Fruit fly (Drosophila melanogaster): ENCODE measurements around the gene dnk.

Gene dnk

DNA sequence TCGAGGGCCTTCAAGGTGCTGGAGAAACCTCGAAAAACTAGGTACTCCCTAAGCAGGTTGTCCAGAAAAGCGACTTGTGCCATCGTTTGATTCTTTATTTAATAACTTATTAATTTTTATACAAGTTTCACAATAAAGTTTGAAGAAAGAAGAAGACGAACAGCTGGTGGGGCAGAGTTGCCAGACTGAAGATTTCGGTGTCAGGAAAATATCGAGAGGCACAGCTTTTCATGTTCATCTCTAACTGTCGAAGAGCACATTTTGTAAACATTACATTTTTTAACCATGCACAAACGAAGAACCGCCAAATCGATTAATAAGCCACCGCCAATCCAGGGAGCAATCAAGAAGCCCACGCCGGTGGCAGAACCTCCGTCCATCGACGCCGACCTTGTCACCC is 43.1 kb downstream of the dnk start, which contains the start of the genes CG6005 and CG14286 (continued):
- peak; percentile 30 for TF ChIP-seq CG17912 (GFP tag; optimal IDR thresholded peaks at IDR 0.05)
- TF ChIP-seq Sry-δ (GFP tag; optimal IDR thresholded peaks at IDR 0.05), result peak; percentile 84
- TF ChIP-seq CG10654 (GFP tag; optimal IDR thresholded peaks at IDR 0.05), result peak; percentile 2
- TF ChIP-seq CG10209 (GFP tag; optimal IDR thresholded peaks at IDR 0.05), result peak; percentile 1
- TF ChIP-seq fru (optimal IDR thresholded peaks at IDR 0.05), result no peak
- no peak for TF ChIP-seq Asciz (GFP tag; optimal IDR thresholded peaks at IDR 0.05)
- TF ChIP-seq Mes4 (GFP tag; optimal IDR thresholded peaks at IDR 0.05), result no peak
- peak; percentile 65 for TF ChIP-seq tna (GFP tag; IDR thresholded peaks at IDR 0.05; ENCODE audit: partially characterized antibody)
- peak; percentile 17 for TF ChIP-seq CG34376 (GFP tag; optimal IDR thresholded peaks at IDR 0.05)
- TF ChIP-seq E2f2 (GFP tag; IDR thresholded peaks at IDR 0.05), result peak; percentile 77
- peak; percentile 61 to 81 for TF ChIP-seq dpn (GFP tag; optimal IDR thresholded peaks at IDR 0.05)
- peak; percentile 54 for TF ChIP-seq Hr3 (GFP tag; optimal IDR thresholded peaks at IDR 0.05)
- no peak for TF ChIP-seq sima (GFP tag; optimal IDR thresholded peaks at IDR 0.05)
- peak; percentile 46 for TF ChIP-seq stwl (tag; optimal IDR thresholded peaks at IDR 0.05)
- no peak for TF ChIP-seq dan (GFP tag; IDR thresholded peaks at IDR 0.05)
- TF ChIP-seq Gug (GFP tag; IDR thresholded peaks at IDR 0.05), result peak; percentile 84; the same call in 3 of the 4 replicates
- no peak for TF ChIP-seq yki (optimal IDR thresholded peaks at IDR 0.05)
- TF ChIP-seq Fer1 (GFP tag; optimal IDR thresholded peaks at IDR 0.05), result no peak
- TF ChIP-seq CG2199 (GFP tag; IDR thresholded peaks at IDR 0.05), result no peak
- 0 out of 2 replicates have a peak, but pooled peaks have one; percentile 30 for TF ChIP-seq CG31441 (GFP tag; IDR thresholded peaks at IDR 0.05)
- peak; percentile 62; the same call in 1 of the 2 replicates for TF ChIP-seq CG11247 (GFP tag; IDR thresholded peaks at IDR 0.05)
- TF ChIP-seq NC2α (GFP tag; optimal IDR thresholded peaks at IDR 0.05), result no peak
- TF ChIP-seq org-1 (GFP tag; optimal IDR thresholded peaks at IDR 0.05), result no peak
- TF ChIP-seq zen2 (GFP tag; IDR thresholded peaks at IDR 0.05; ENCODE audit: partially characterized antibody), result peak; percentile 21; the same call in 1 of the 3 replicates
- no peak for TF ChIP-seq gt (GFP tag; IDR thresholded peaks at IDR 0.05)
- TF ChIP-seq inv (GFP tag; IDR thresholded peaks at IDR 0.05; ENCODE audit: partially characterized antibody), result peak; percentile 57; the same call in 1 of the 2 replicates
- peak; percentile 54; the same call in 1 of the 2 replicates for TF ChIP-seq CG6272 (GFP tag; IDR thresholded peaks at IDR 0.05)
- TF ChIP-seq dati (GFP tag; IDR thresholded peaks at IDR 0.05), result 0 out of 2 replicates have a peak, but pooled peaks have one; percentile 50
- peak; percentile 62; the same call in 1 of the 3 replicates for TF ChIP-seq Mrtf (GFP tag; IDR thresholded peaks at IDR 0.05)
- TF ChIP-seq aop (GFP tag; IDR thresholded peaks at IDR 0.05), result peak; percentile 67; the same call in 1 of the 2 replicates
- no peak for TF ChIP-seq Kr (GFP tag; optimal IDR thresholded peaks at IDR 0.05)
- no peak for TF ChIP-seq prd (optimal IDR thresholded peaks at IDR 0.05)
- TF ChIP-seq prd (GFP tag; IDR thresholded peaks at IDR 0.05), result peak; percentile 80
- peak; percentile 33 for TF ChIP-seq CG9797 (GFP tag; optimal IDR thresholded peaks at IDR 0.05)
- TF ChIP-seq CG14050 (GFP tag; IDR thresholded peaks at IDR 0.05), result peak; percentile 36; the same call in 1 of the 3 replicates
- TF ChIP-seq CG8478 (optimal IDR thresholded peaks at IDR 0.05), result no peak
- peak; percentile 69 for TF ChIP-seq CG12769 (tag; optimal IDR thresholded peaks at IDR 0.05)
- 0 out of 3 replicates have a peak, but pooled peaks have one; percentile 25 for TF ChIP-seq CG2889 (GFP tag; IDR thresholded peaks at IDR 0.05)
- TF ChIP-seq insv (GFP tag; optimal IDR thresholded peaks at IDR 0.05), result no peak
- TF ChIP-seq CG6813 (GFP tag; optimal IDR thresholded peaks at IDR 0.05), result no peak
- peak; percentile 78 for TF ChIP-seq vvl (GFP tag; IDR thresholded peaks at IDR 0.05)
- peak; percentile 37 for TF ChIP-seq CG14710 (tag; optimal IDR thresholded peaks at IDR 0.05)
- TF ChIP-seq Med (GFP tag), result peak; percentile 95
- no peak for TF ChIP-seq eve (GFP tag; optimal IDR thresholded peaks at IDR 0.05)
- TF ChIP-seq CG4282 (GFP tag; optimal IDR thresholded peaks at IDR 0.05), result peak; percentile 21
- no peak for TF ChIP-seq hkb (optimal IDR thresholded peaks at IDR 0.05)
- TF ChIP-seq hkb (GFP tag; IDR thresholded peaks at IDR 0.05), result 0 out of 2 replicates have a peak, but pooled peaks have one; percentile 38
- TF ChIP-seq NfI (GFP tag; optimal IDR thresholded peaks at IDR 0.05), result peak; percentile 69
- no peak for TF ChIP-seq CG1832 (GFP tag; optimal IDR thresholded peaks at IDR 0.05)
- TF ChIP-seq psq (GFP tag; optimal IDR thresholded peaks at IDR 0.05), result peak; percentile 2
- TF ChIP-seq Dad (GFP tag; optimal IDR thresholded peaks at IDR 0.05), result peak; percentile 64
- TF ChIP-seq klu (GFP tag; IDR thresholded peaks at IDR 0.05), result no peak
- peak; percentile 98 for TF ChIP-seq CG17385 (GFP tag; optimal IDR thresholded peaks at IDR 0.05)

All from whole organism, embryonic.